Worm (Caenorhabditis elegans) whole organism, L4/young adult: ENCODE results near the gene seu-1.

ENCODE experiments used
- W03F9.2 ChIP-seq: fragments of 150-350 bp; optimal IDR thresholded peaks from 2 replicates; lab custom pipeline; 2014; ENCODE audit warnings: missing biosample characterization, missing genetic modification characterization
- dao-5 ChIP-seq: sonication (generic microtip); optimal IDR thresholded peaks from 2 replicates; lab custom pipeline; 2016; ENCODE audit warnings: missing genotype, missing genetic modification characterization, moderate library complexity, missing compliant biosample characterization
- him-1 ChIP-seq: sonication (generic microtip); optimal IDR thresholded peaks from 2 replicates; lab custom pipeline; 2016; ENCODE audit warnings: missing genotype, missing genetic modification reagents, missing genetic modification characterization, missing compliant biosample characterization

ce11 chrIV:6290741-6291140, 38.7 kb upstream of the seu-1 start, which contains the start of gene srv-24:
- no peak for TF ChIP-seq him-1 (tag; lab: Kevin White, UChicago)
- no peak for TF ChIP-seq dao-5 (tag; lab: Kevin White, UChicago)
- TF ChIP-seq W03F9.2 = no peak
